4 fruit fly cellular contexts compared by ENCODE assay signal in the genomic region with DNA sequence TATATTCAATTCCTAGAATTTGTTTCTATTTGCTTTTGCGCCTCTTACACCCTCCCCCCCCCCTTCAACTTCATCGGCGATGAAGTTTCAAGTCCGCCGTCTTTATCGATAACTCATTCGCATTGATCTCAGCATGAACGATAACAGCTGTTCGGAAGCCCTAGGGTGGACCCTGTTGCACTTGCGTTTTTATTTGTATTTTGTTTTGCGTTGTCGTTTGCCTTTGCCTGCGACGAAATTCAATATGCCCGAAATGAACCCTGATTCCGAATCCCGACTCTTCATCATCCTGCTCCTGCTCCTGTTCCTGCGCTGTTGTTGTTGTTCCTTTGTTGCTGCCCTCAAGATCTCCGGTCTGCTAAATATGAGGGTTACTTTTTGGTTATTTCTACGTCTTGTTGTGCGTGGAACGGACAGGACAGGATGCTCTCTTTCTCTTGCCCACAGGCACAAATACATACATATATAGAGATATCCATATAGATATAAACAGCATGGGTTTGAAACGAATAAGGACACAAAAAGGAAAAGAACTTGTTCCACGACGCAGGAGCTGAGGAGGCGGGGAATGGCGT.
A peak's percentile ranks its signal among the peaks of the same experiment; 100 is the strongest.
TF ChIP-seq lines count a peak whose summit lies in the region.

No protein-coding gene starts in this region.

- no peak for TF ChIP-seq CTCF in whole organism, embryonic (GFP tag; optimal IDR thresholded peaks at IDR 0.05; lab: Kevin White, UChicago)

TF ChIP-seq in whole organism, embryonic, 481 proteins besides CTCF, POLR2A, EP300 and RAD21 (continues in another document):
- TF ChIP-seq CG12391 (tag; optimal IDR thresholded peaks at IDR 0.05; lab: Kevin White, UChicago), result peak; percentile 4
- peak; percentile 15 for TF ChIP-seq CG13894 (tag; optimal IDR thresholded peaks at IDR 0.05; lab: Kevin White, UChicago)
- no peak for TF ChIP-seq Ets97D (GFP tag; optimal IDR thresholded peaks at IDR 0.05; lab: Kevin White, UChicago)
- TF ChIP-seq nerfin-1 (tag; optimal IDR thresholded peaks at IDR 0.05; lab: Kevin White, UChicago), result peak; percentile 20
- TF ChIP-seq cad (GFP tag; optimal IDR thresholded peaks at IDR 0.05; lab: Kevin White, UChicago), result no peak
- no peak for TF ChIP-seq crc (GFP tag; optimal IDR thresholded peaks at IDR 0.05; lab: Kevin White, UChicago)
- no peak for TF ChIP-seq HmgD (GFP tag; optimal IDR thresholded peaks at IDR 0.05; lab: Kevin White, UChicago)
- peak; percentile 1 for TF ChIP-seq CG15514 (GFP tag; optimal IDR thresholded peaks at IDR 0.05; lab: Kevin White, UChicago)
- no peak for TF ChIP-seq Sin3A (optimal IDR thresholded peaks at IDR 0.05; lab: Kevin White, UChicago)
- no peak for TF ChIP-seq Xrp1 (GFP tag; IDR thresholded peaks at IDR 0.05; lab: Robert Waterston, UW)
- TF ChIP-seq Dip3 (GFP tag; optimal IDR thresholded peaks at IDR 0.05; lab: Kevin White, UChicago), result no peak
- TF ChIP-seq lov (optimal IDR thresholded peaks at IDR 0.05; lab: Kevin White, UChicago), result no peak
- no peak for TF ChIP-seq lov (GFP tag; IDR thresholded peaks at IDR 0.05; lab: Robert Waterston, UW)
- no peak for TF ChIP-seq CG2875 (GFP tag; optimal IDR thresholded peaks at IDR 0.05; lab: Kevin White, UChicago)
- no peak for TF ChIP-seq CG2129 (GFP tag; IDR thresholded peaks at IDR 0.05; lab: Robert Waterston, UW; ENCODE audit: partially characterized antibody)
- TF ChIP-seq Hr3 (GFP tag; optimal IDR thresholded peaks at IDR 0.05; lab: Kevin White, UChicago), result no peak
- 0 out of 2 replicates have a peak, but pooled peaks have one; percentile 27 for TF ChIP-seq CG32767 (GFP tag; IDR thresholded peaks at IDR 0.05; lab: Robert Waterston, UW)
- no peak for TF ChIP-seq CG11085 (GFP tag; IDR thresholded peaks at IDR 0.05; lab: Robert Waterston, UW)
- TF ChIP-seq CG10462 (GFP tag; optimal IDR thresholded peaks at IDR 0.05; lab: Kevin White, UChicago), result no peak
- TF ChIP-seq Med (GFP tag; lab: Kevin White, UChicago), result peak; percentile 69
- TF ChIP-seq CG1024 (GFP tag; IDR thresholded peaks at IDR 0.05; lab: Robert Waterston, UW), result no peak
- TF ChIP-seq Hmx (GFP tag; optimal IDR thresholded peaks at IDR 0.05; lab: Kevin White, UChicago), result no peak

TF ChIP-seq in whole organism, prepupa, 60 proteins besides CTCF, POLR2A, EP300 and RAD21 (continues in another document):
- TF ChIP-seq spab (GFP tag; optimal IDR thresholded peaks at IDR 0.05; lab: Kevin White, UChicago), result no peak
- no peak for TF ChIP-seq cyc (GFP tag; optimal IDR thresholded peaks at IDR 0.05; lab: Kevin White, UChicago)
- peak; percentile 10 for TF ChIP-seq CG6792 (GFP tag; optimal IDR thresholded peaks at IDR 0.05; lab: Kevin White, UChicago)
- TF ChIP-seq Eip78C (GFP tag; lab: Kevin White, UChicago), result peak; percentile 46
- no peak for TF ChIP-seq CG9139 (GFP tag; optimal IDR thresholded peaks at IDR 0.05; lab: Kevin White, UChicago)
- peak; percentile 21 for TF ChIP-seq CG1621 (tag; optimal IDR thresholded peaks at IDR 0.05; lab: Kevin White, UChicago)
- no peak for TF ChIP-seq CG15336 (GFP tag; IDR thresholded peaks at IDR 0.05; lab: Robert Waterston, UW)
- TF ChIP-seq achi (GFP tag; optimal IDR thresholded peaks at IDR 0.05; lab: Kevin White, UChicago), result no peak
- no peak for TF ChIP-seq eg (GFP tag; IDR thresholded peaks at IDR 0.05; lab: Robert Waterston, UW)
- peak; percentile 16 for TF ChIP-seq Sox14 (GFP tag; optimal IDR thresholded peaks at IDR 0.05; lab: Kevin White, UChicago)
- TF ChIP-seq ss (GFP tag; optimal IDR thresholded peaks at IDR 0.05; lab: Kevin White, UChicago), result peak in 1 of 2 experiments; percentile 23
- no peak for TF ChIP-seq Hr39 (GFP tag; optimal IDR thresholded peaks at IDR 0.05; lab: Kevin White, UChicago)
- TF ChIP-seq CG3032 (tag; optimal IDR thresholded peaks at IDR 0.05; lab: Kevin White, UChicago), result peak; percentile 3
- TF ChIP-seq dac (GFP tag; optimal IDR thresholded peaks at IDR 0.05; lab: Kevin White, UChicago), result no peak
- TF ChIP-seq CG8632 (GFP tag; optimal IDR thresholded peaks at IDR 0.05; lab: Kevin White, UChicago), result peak; percentile 3
- no peak for TF ChIP-seq Sox102F (GFP tag; optimal IDR thresholded peaks at IDR 0.05; lab: Kevin White, UChicago)
- no peak for TF ChIP-seq CG6854 (GFP tag; optimal IDR thresholded peaks at IDR 0.05; lab: Kevin White, UChicago)
- TF ChIP-seq vri (GFP tag; optimal IDR thresholded peaks at IDR 0.05; lab: Kevin White, UChicago), result no peak
- no peak for TF ChIP-seq CG3919 (GFP tag; optimal IDR thresholded peaks at IDR 0.05; lab: Kevin White, UChicago)
- TF ChIP-seq CG34406 (GFP tag; optimal IDR thresholded peaks at IDR 0.05; lab: Kevin White, UChicago), result peak; percentile 30
- TF ChIP-seq CG6163 (GFP tag; IDR thresholded peaks at IDR 0.05; lab: Robert Waterston, UW), result peak; percentile 40; the same call in 1 of the 3 replicates
- TF ChIP-seq CG11294 (GFP tag; IDR thresholded peaks at IDR 0.05; lab: Robert Waterston, UW), result no peak

TF ChIP-seq in whole organism, pupa, 21 proteins besides CTCF, POLR2A, EP300 and RAD21:
- TF ChIP-seq Pif1A (GFP tag; optimal IDR thresholded peaks at IDR 0.05; lab: Kevin White, UChicago) (no peak), CG8159 (tag; optimal IDR thresholded peaks at IDR 0.05; lab: Kevin White, UChicago) (peak; percentile 97), Snoo (tag; optimal IDR thresholded peaks at IDR 0.05; lab: Kevin White, UChicago) (peak; percentile 4), CG14655 (GFP tag; optimal IDR thresholded peaks at IDR 0.05; lab: Kevin White, UChicago) (no peak), fd96Ca (GFP tag; IDR thresholded peaks at IDR 0.05; lab: Robert Waterston, UW) (0 out of 3 replicates have a peak, but pooled peaks have one; percentile 7), rn (GFP tag; IDR thresholded peaks at IDR 0.05; lab: Robert Waterston, UW) (no peak), CG34367 (tag; optimal IDR thresholded peaks at IDR 0.05; lab: Kevin White, UChicago) (no peak), CG12605 (GFP tag; IDR thresholded peaks at IDR 0.05; lab: Robert Waterston, UW) (no peak), CG9948 (tag; optimal IDR thresholded peaks at IDR 0.05; lab: Kevin White, UChicago) (no peak), EcR (GFP tag; optimal IDR thresholded peaks at IDR 0.05; lab: Kevin White, UChicago) (peak; percentile 33), CG15710 (tag; optimal IDR thresholded peaks at IDR 0.05; lab: Kevin White, UChicago) (peak; percentile 10), CG17806 (tag; optimal IDR thresholded peaks at IDR 0.05; lab: Kevin White, UChicago) (no peak), D1 (tag; optimal IDR thresholded peaks at IDR 0.05; lab: Kevin White, UChicago) (no peak)

TF ChIP-seq in whole organism, wandering third instar larva, 38 proteins besides CTCF, POLR2A, EP300 and RAD21:
- TF ChIP-seq Vsx2 (GFP tag; optimal IDR thresholded peaks at IDR 0.05; lab: Kevin White, UChicago; ENCODE audit: partially characterized antibody), result no peak
- TF ChIP-seq sv (GFP tag; optimal IDR thresholded peaks at IDR 0.05; lab: Kevin White, UChicago), result no peak
- no peak for TF ChIP-seq CG9705 (GFP tag; optimal IDR thresholded peaks at IDR 0.05; lab: Kevin White, UChicago)
- TF ChIP-seq Abd-B (GFP tag; optimal IDR thresholded peaks at IDR 0.05; lab: Kevin White, UChicago), result no peak
- peak; percentile 46 for TF ChIP-seq HLH106 (tag; optimal IDR thresholded peaks at IDR 0.05; lab: Kevin White, UChicago)
- no peak for TF ChIP-seq CG32264 (GFP tag; optimal IDR thresholded peaks at IDR 0.05; lab: Kevin White, UChicago)
- no peak for TF ChIP-seq Hr83 (GFP tag; optimal IDR thresholded peaks at IDR 0.05; lab: Kevin White, UChicago; ENCODE audit: poor library complexity, severe bottlenecking)
- TF ChIP-seq Sp1 (GFP tag; optimal IDR thresholded peaks at IDR 0.05; lab: Kevin White, UChicago), result peak; percentile 20
- TF ChIP-seq CrebA (GFP tag; optimal IDR thresholded peaks at IDR 0.05; lab: Kevin White, UChicago; ENCODE audit: borderline replicate concordance), result no peak
- no peak for TF ChIP-seq dsf (GFP tag; optimal IDR thresholded peaks at IDR 0.05; lab: Kevin White, UChicago; ENCODE audit: borderline replicate concordance)
- no peak for TF ChIP-seq Dfd (GFP tag; optimal IDR thresholded peaks at IDR 0.05; lab: Kevin White, UChicago)
- TF ChIP-seq usp (GFP tag; optimal IDR thresholded peaks at IDR 0.05; lab: Kevin White, UChicago), result no peak
- TF ChIP-seq fru (GFP tag; optimal IDR thresholded peaks at IDR 0.05; lab: Kevin White, UChicago), result peak; percentile 37
- no peak for TF ChIP-seq dmrt93B (GFP tag; optimal IDR thresholded peaks at IDR 0.05; lab: Kevin White, UChicago)
- TF ChIP-seq Hr78 (GFP tag; optimal IDR thresholded peaks at IDR 0.05; lab: Kevin White, UChicago), result no peak
- no peak for TF ChIP-seq Dif (GFP tag; optimal IDR thresholded peaks at IDR 0.05; lab: Kevin White, UChicago; ENCODE audit: partially characterized antibody)
- TF ChIP-seq sage (GFP tag; optimal IDR thresholded peaks at IDR 0.05; lab: Kevin White, UChicago), result no peak
- TF ChIP-seq h (GFP tag; optimal IDR thresholded peaks at IDR 0.05; lab: Kevin White, UChicago), result no peak
- no peak for TF ChIP-seq Rel (GFP tag; optimal IDR thresholded peaks at IDR 0.05; lab: Kevin White, UChicago)
- no peak for TF ChIP-seq Rel (tag; optimal IDR thresholded peaks at IDR 0.05; lab: Kevin White, UChicago)
- TF ChIP-seq OdsH (GFP tag; optimal IDR thresholded peaks at IDR 0.05; lab: Kevin White, UChicago), result no peak
- no peak for TF ChIP-seq pan (optimal IDR thresholded peaks at IDR 0.05; lab: Kevin White, UChicago)
- TF ChIP-seq psq (GFP tag; optimal IDR thresholded peaks at IDR 0.05; lab: Kevin White, UChicago), result peak; percentile 69
- TF ChIP-seq ey (GFP tag; optimal IDR thresholded peaks at IDR 0.05; lab: Kevin White, UChicago), result no peak
- no peak for TF ChIP-seq Myc (optimal IDR thresholded peaks at IDR 0.05; lab: Kevin White, UChicago)
- TF ChIP-seq Hnf4 (GFP tag; optimal IDR thresholded peaks at IDR 0.05; lab: Kevin White, UChicago), result no peak
- no peak for TF ChIP-seq dl (GFP tag; optimal IDR thresholded peaks at IDR 0.05; lab: Kevin White, UChicago; ENCODE audit: insufficient read depth in 1 of 2, partially characterized antibody in 2 of 2)
- TF ChIP-seq N (GFP tag; optimal IDR thresholded peaks at IDR 0.05; lab: Kevin White, UChicago), result no peak
- no peak for TF ChIP-seq br (GFP tag; optimal IDR thresholded peaks at IDR 0.05; lab: Kevin White, UChicago)
- TF ChIP-seq woc (GFP tag; optimal IDR thresholded peaks at IDR 0.05; lab: Kevin White, UChicago), result no peak
